Worm (Caenorhabditis elegans) whole organism, midembryonic: Measurements from ENCODE around the gene smc-6.

Experiments
- T22C8.4 ChIP-seq: fragments of 200-800 bp; sonication (Bioruptor generic); IDR thresholded peaks from 2 replicates; pipeline ENCODE4 v1.3.6; 2022; ENCODE audit warnings: missing genetic modification characterization, missing compliant biosample characterization
- cog-1 ChIP-seq: sonication (generic microtip); optimal IDR thresholded peaks from 2 replicates; lab custom pipeline; 2016; ENCODE audit warnings: missing genetic modification characterization, missing compliant biosample characterization
- flt-1 ChIP-seq: fragments of 200-800 bp; sonication (Bioruptor generic); IDR thresholded peaks from 2 replicates; pipeline ENCODE4 v1.3.6; 2022; ENCODE audit warnings: missing genetic modification characterization, missing compliant biosample characterization
- klf-2 ChIP-seq: fragments of 200-800 bp; sonication (Bioruptor generic); conservative IDR thresholded peaks from 2 replicates; pipeline ENCODE4 v1.3.6; 2022; ENCODE audit warnings: missing genetic modification reagents, missing genetic modification characterization, missing compliant biosample characterization
- med-1 ChIP-seq: sonication (generic microtip); optimal IDR thresholded peaks from 2 replicates; lab custom pipeline; 2017; ENCODE audit warnings: missing genetic modification characterization, mild to moderate bottlenecking, missing compliant biosample characterization, antibody characterized with exemption, missing genetic modification reagents; ENCODE audit not compliant: insufficient read depth
- ref-1 ChIP-seq: fragments of 200-800 bp; sonication (Bioruptor generic); conservative IDR thresholded peaks from 2 replicates; pipeline ENCODE4 v1.3.6; 2022; ENCODE audit warnings: missing genetic modification reagents, missing genetic modification characterization, missing compliant biosample characterization
- tab-1 ChIP-seq: fragments of 200-800 bp; sonication (Bioruptor generic); IDR thresholded peaks from 2 replicates; pipeline ENCODE4 v1.3.6; 2022; ENCODE audit warnings: missing genetic modification characterization, missing compliant biosample characterization
- ztf-23 ChIP-seq: fragments of 200-800 bp; sonication (Bioruptor generic); IDR thresholded peaks from 2 replicates; pipeline ENCODE4 v1.3.6; 2022; ENCODE audit warnings: missing genetic modification reagents, missing genetic modification characterization, missing compliant biosample characterization
- ztf-29 ChIP-seq: fragments of 200-800 bp; sonication (Bioruptor generic); IDR thresholded peaks from 2 replicates; pipeline ENCODE4 v1.3.6; 2022; ENCODE audit warnings: missing genetic modification reagents, missing genetic modification characterization, missing compliant biosample characterization

smc-6 gene

ce11 chrII:11592023-11592422 lies 13.5 kb downstream of the smc-6 start, which contains the start of gene F07A11.1:
Gene F07A11.1, minus strand, starts transcription at chrII:11592123.
- TF ChIP-seq ztf-29 (GFP tag; lab: Robert Waterston, UW) (no peak), tab-1 (GFP tag; lab: Robert Waterston, UW) (no peak), med-1 (GFP tag; lab: Kevin White, UChicago) (no peak), flt-1 (GFP tag; lab: Robert Waterston, UW) (no peak), ztf-23 (GFP tag; lab: Robert Waterston, UW) (no peak), ref-1 (no peak), cog-1 (tag; lab: Kevin White, UChicago) (no peak), T22C8.4 (GFP tag; lab: Robert Waterston, UW) (no peak), klf-2 (no peak)

- TF ChIP-seq ztf-29 (GFP tag; lab: Robert Waterston, UW) (no peak), tab-1 (GFP tag; lab: Robert Waterston, UW) (no peak), cog-1 (tag; lab: Kevin White, UChicago) (no peak), ztf-23 (GFP tag; lab: Robert Waterston, UW) (no peak), klf-2 (no peak), flt-1 (GFP tag; lab: Robert Waterston, UW) (no peak), T22C8.4 (GFP tag; lab: Robert Waterston, UW) (no peak), med-1 (GFP tag; lab: Kevin White, UChicago) (no peak)
Observed at ce11 chrII:11595368-11595996, 17.0 kb downstream of the smc-6 start, which contains the start of gene gfat-1. Gene gfat-1, minus strand, starts transcription at chrII:11595418.

ce11 chrII:11596157-11596740 lies 17.7 kb downstream of the smc-6 start:
- TF ChIP-seq cog-1 (tag; lab: Kevin White, UChicago) (no peak), flt-1 (GFP tag; lab: Robert Waterston, UW) (no peak)

ce11 chrII:11599751-11600150 lies 21.2 kb downstream of the smc-6 start, which contains the start of gene npp-5:
Gene npp-5, minus strand, starts transcription at chrII:11599809.
- no peak for TF ChIP-seq ref-1
- TF ChIP-seq med-1 (GFP tag; lab: Kevin White, UChicago), result no peak
- TF ChIP-seq ztf-29 (GFP tag; lab: Robert Waterston, UW), result no peak
- no peak for TF ChIP-seq flt-1 (GFP tag; lab: Robert Waterston, UW)
- TF ChIP-seq ztf-23 (GFP tag; lab: Robert Waterston, UW), result no peak
- TF ChIP-seq T22C8.4 (GFP tag; lab: Robert Waterston, UW), result no peak
- TF ChIP-seq cog-1 (tag; lab: Kevin White, UChicago), result no peak
- no peak for TF ChIP-seq tab-1 (GFP tag; lab: Robert Waterston, UW)
- TF ChIP-seq klf-2, result no peak

ce11 chrII:11600711-11601110 lies 22.2 kb downstream of the smc-6 start, which contains the start of gene F07A11.4:
Gene F07A11.4, plus strand, starts transcription at chrII:11601011.
- no peak for TF ChIP-seq T22C8.4 (GFP tag; lab: Robert Waterston, UW)
- no peak for TF ChIP-seq ztf-29 (GFP tag; lab: Robert Waterston, UW)

- no peak for TF ChIP-seq med-1 (GFP tag; lab: Kevin White, UChicago)
- no peak for TF ChIP-seq tab-1 (GFP tag; lab: Robert Waterston, UW)
- TF ChIP-seq cog-1 (tag; lab: Kevin White, UChicago), result no peak
- no peak for TF ChIP-seq T22C8.4 (GFP tag; lab: Robert Waterston, UW)
Observed at ce11 chrII:11602387-11602960, 24.0 kb downstream of the smc-6 start.

ce11 chrII:11604613-11605012 lies 26.1 kb downstream of the smc-6 start:
- no peak for TF ChIP-seq klf-2
- no peak for TF ChIP-seq ref-1
- TF ChIP-seq T22C8.4 (GFP tag; lab: Robert Waterston, UW), result no peak
- TF ChIP-seq tab-1 (GFP tag; lab: Robert Waterston, UW), result no peak
- no peak for TF ChIP-seq med-1 (GFP tag; lab: Kevin White, UChicago)
- no peak for TF ChIP-seq cog-1 (tag; lab: Kevin White, UChicago)
- no peak for TF ChIP-seq ztf-23 (GFP tag; lab: Robert Waterston, UW)
- no peak for TF ChIP-seq flt-1 (GFP tag; lab: Robert Waterston, UW)
- TF ChIP-seq ztf-29 (GFP tag; lab: Robert Waterston, UW), result no peak

ce11 chrII:11611462-11611861 lies 32.9 kb downstream of the smc-6 start:
- TF ChIP-seq ref-1 (no peak), cog-1 (tag; lab: Kevin White, UChicago) (no peak), flt-1 (GFP tag; lab: Robert Waterston, UW) (no peak), ztf-29 (GFP tag; lab: Robert Waterston, UW) (no peak), klf-2 (no peak), T22C8.4 (GFP tag; lab: Robert Waterston, UW) (no peak)

- no peak for TF ChIP-seq klf-2
- no peak for TF ChIP-seq T22C8.4 (GFP tag; lab: Robert Waterston, UW)
- TF ChIP-seq tab-1 (GFP tag; lab: Robert Waterston, UW), result no peak
- TF ChIP-seq cog-1 (tag; lab: Kevin White, UChicago), result no peak
- TF ChIP-seq med-1 (GFP tag; lab: Kevin White, UChicago), result no peak
- no peak for TF ChIP-seq ztf-29 (GFP tag; lab: Robert Waterston, UW)
- TF ChIP-seq ref-1, result no peak
- no peak for TF ChIP-seq ztf-23 (GFP tag; lab: Robert Waterston, UW)
- no peak for TF ChIP-seq flt-1 (GFP tag; lab: Robert Waterston, UW)
Observed at ce11 chrII:11612034-11612723, 33.7 kb downstream of the smc-6 start, which contains the start of gene F07A11.5. Gene F07A11.5, plus strand, starts transcription at chrII:11612300.
